Worm (Caenorhabditis elegans) whole organism, early embryonic: ENCODE measurements around the gene C05D12.5.
A peak's percentile ranks its signal among the peaks of the same experiment; 100 is the strongest.

Experiments
- B0310.2 ChIP-seq: sonication (generic microtip); optimal IDR thresholded peaks from 2 replicates; lab custom pipeline; 2016; ENCODE audit warnings: mild to moderate bottlenecking, missing genetic modification characterization, missing compliant biosample characterization
- F13C5.2 ChIP-seq: sonication (generic microtip); optimal IDR thresholded peaks from 2 replicates; lab custom pipeline; 2017; ENCODE audit warnings: mild to moderate bottlenecking, missing genetic modification characterization, inconsistent platforms, missing compliant biosample characterization
- aly-1 ChIP-seq: sonication (generic microtip); optimal IDR thresholded peaks from 2 replicates; lab custom pipeline; 2016; ENCODE audit warnings: missing genetic modification characterization, missing compliant biosample characterization
- ama-1 ChIP-seq: fragments of 150-350 bp; optimal IDR thresholded peaks from 2 replicates; lab custom pipeline; 2014
- ceh-13 ChIP-seq: fragments of 200-800 bp; sonication (Bioruptor generic); optimal IDR thresholded peaks from 2 replicates; lab custom pipeline; 2018; ENCODE audit warnings: mild to moderate bottlenecking, missing genetic modification characterization, missing compliant biosample characterization
- ceh-36 ChIP-seq: sonication (generic microtip); optimal IDR thresholded peaks from 2 replicates; lab custom pipeline; 2016; ENCODE audit warnings: missing genetic modification characterization, inconsistent platforms, missing compliant biosample characterization
- ets-7 ChIP-seq: sonication (generic microtip); optimal IDR thresholded peaks from 2 replicates; lab custom pipeline; 2016; ENCODE audit warnings: missing genotype, missing genetic modification characterization, missing compliant biosample characterization
- flt-1 ChIP-seq: fragments of 200-800 bp; sonication (Bioruptor generic); IDR thresholded peaks from 2 replicates; pipeline ENCODE4 v1.3.6; 2022; ENCODE audit warnings: missing genetic modification characterization, missing compliant biosample characterization
- hmbx-1 ChIP-seq: sonication (generic microtip); optimal IDR thresholded peaks from 2 replicates; lab custom pipeline; 2016; ENCODE audit warnings: mild to moderate bottlenecking, missing genetic modification characterization, missing compliant biosample characterization
- hmg-4 ChIP-seq: fragments of 200-800 bp; sonication (Bioruptor generic); optimal IDR thresholded peaks from 2 replicates; lab custom pipeline; 2018; ENCODE audit warnings: mild to moderate bottlenecking, missing genetic modification characterization, missing compliant biosample characterization
- hnd-1 ChIP-seq: sonication (generic microtip); optimal IDR thresholded peaks from 2 replicates; lab custom pipeline; 2016; ENCODE audit warnings: missing genetic modification characterization, missing compliant biosample characterization
- pes-1 ChIP-seq: fragments of 200-800 bp; sonication (Bioruptor generic); IDR thresholded peaks from 2 replicates; pipeline ENCODE4 v1.3.6; 2022; ENCODE audit warnings: missing genetic modification reagents, missing genetic modification characterization, missing compliant biosample characterization
- scrt-1 ChIP-seq: fragments of 200-800 bp; sonication (Bioruptor generic); IDR thresholded peaks from 2 replicates; pipeline ENCODE4 v1.3.6; 2022; ENCODE audit warnings: missing genetic modification characterization, missing compliant biosample characterization
- sea-1 ChIP-seq: fragments of 200-800 bp; sonication (Bioruptor generic); conservative IDR thresholded peaks from 2 replicates; pipeline ENCODE4 v1.3.6; 2022; ENCODE audit warnings: missing genetic modification characterization, missing compliant biosample characterization
- tbx-11 ChIP-seq: fragments of 200-800 bp; sonication (Bioruptor generic); IDR thresholded peaks from 2 replicates; pipeline ENCODE4 v1.3.6; 2022; ENCODE audit warnings: missing genetic modification characterization, missing compliant biosample characterization
- tbx-37 ChIP-seq: fragments of 200-800 bp; sonication (Bioruptor generic); conservative IDR thresholded peaks from 2 replicates; pipeline ENCODE4 v1.3.6; 2022; ENCODE audit warnings: missing genetic modification reagents, missing genetic modification characterization, missing compliant biosample characterization
- tra-4 ChIP-seq: sonication (generic microtip); optimal IDR thresholded peaks from 2 replicates; lab custom pipeline; 2017; ENCODE audit warnings: missing genetic modification characterization, missing compliant biosample characterization

Gene C05D12.5

DNA sequence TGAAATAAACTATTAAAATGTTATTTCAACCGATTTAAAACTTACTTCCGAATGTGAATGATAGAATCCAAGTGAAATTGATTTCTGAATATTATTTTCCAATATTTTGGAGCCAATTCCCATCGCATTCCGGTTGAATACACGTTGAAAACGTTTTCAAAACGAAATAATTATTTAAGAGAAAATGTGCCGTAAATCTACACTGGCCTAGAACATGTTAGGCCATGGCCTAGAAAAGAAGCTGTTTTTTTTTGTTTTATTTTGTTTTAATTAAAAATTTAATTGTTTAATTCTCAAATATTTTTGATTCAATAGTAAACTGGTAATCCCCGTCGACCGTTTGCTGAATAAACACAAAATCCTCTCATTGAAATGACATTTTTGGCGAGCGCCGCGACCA is 29.9 kb downstream of the C05D12.5 start:
- TF ChIP-seq scrt-1 (GFP tag; lab: Robert Waterston, UW): no peak
- no peak for TF ChIP-seq hmbx-1 (tag; lab: Kevin White, UChicago)
- no peak for TF ChIP-seq tra-4 (tag; lab: Kevin White, UChicago)

DNA sequence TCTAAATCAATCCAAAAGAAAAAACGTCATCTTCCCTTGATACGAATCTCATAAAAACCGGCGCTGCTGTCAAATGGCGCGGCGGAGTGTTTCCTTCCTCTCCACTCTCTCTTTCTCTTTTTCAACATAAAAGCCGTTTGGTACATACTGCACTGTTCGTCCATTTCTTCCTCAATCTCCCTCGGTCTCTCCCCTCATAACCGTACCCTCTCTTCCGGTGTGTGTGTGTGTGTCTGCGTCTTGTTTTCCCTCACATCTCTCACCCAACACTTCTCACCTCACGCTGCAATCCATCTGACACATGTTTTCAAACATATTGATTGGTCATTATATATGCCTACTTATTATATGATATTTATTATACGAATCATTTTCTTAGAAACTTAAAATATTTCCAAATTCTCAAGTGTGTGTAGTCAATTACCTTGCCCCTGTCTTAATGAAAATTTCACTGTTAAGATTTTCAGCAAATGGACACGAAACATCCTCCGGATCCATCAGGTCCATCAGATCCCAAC is 30.4 kb downstream of the C05D12.5 start, which contains the start of the genes aars-1 and rga-1:
Gene aars-1, minus strand, starts transcription at position 71 of the 518 bp plus-strand sequence.
Gene rga-1, plus strand, starts transcription at position 468 of the 518 bp plus-strand sequence.
- TF ChIP-seq hmbx-1 (tag; lab: Kevin White, UChicago): no peak
- TF ChIP-seq tbx-11 (GFP tag; lab: Robert Waterston, UW): no peak
- TF ChIP-seq ceh-13 (GFP tag; lab: Kevin White, UChicago): no peak
- TF ChIP-seq aly-1: no peak
- TF ChIP-seq sea-1 (GFP tag; lab: Robert Waterston, UW): no peak
- TF ChIP-seq pes-1 (GFP tag; lab: Robert Waterston, UW): no peak
- no peak for TF ChIP-seq ceh-36 (tag; lab: Kevin White, UChicago)
- TF ChIP-seq F13C5.2 (tag; lab: Kevin White, UChicago): peak; percentile 27
- no peak for TF ChIP-seq hnd-1
- no peak; the same call in 1 of the 2 replicates for TF ChIP-seq tbx-37 (GFP tag; lab: Robert Waterston, UW)
- TF ChIP-seq B0310.2: no peak
- TF ChIP-seq hmg-4 (GFP tag; lab: Kevin White, UChicago): no peak
- TF ChIP-seq scrt-1 (GFP tag; lab: Robert Waterston, UW): no peak
- TF ChIP-seq ets-7 (tag; lab: Kevin White, UChicago): peak; percentile 61
- no peak for TF ChIP-seq flt-1
- TF ChIP-seq ama-1 (lab: Kevin White, UChicago): no peak

DNA sequence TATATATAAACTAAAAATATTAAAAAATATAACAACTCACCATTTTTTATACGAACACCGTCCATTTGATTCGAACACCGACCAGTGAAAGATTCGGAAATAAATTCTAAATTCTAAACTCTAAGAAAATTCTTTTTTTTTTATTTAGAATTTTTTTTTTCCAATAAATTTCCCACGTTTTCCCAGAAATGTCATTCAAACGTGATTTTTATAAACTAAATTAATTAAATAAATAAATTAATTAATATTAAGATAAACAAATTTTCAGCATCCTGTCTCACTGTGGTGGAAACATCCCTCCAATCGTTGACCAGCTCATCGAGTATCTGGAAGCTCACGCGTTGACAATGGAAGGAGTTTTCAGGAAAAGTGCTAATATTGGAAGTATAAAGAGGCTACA is 33.5 kb downstream of the C05D12.5 start, which contains the start of gene klp-17:
Gene klp-17, minus strand, starts transcription at position 101 of the 400 bp plus-strand sequence.
- TF ChIP-seq pes-1 (GFP tag; lab: Robert Waterston, UW) (no peak), ama-1 (lab: Kevin White, UChicago) (no peak)

DNA sequence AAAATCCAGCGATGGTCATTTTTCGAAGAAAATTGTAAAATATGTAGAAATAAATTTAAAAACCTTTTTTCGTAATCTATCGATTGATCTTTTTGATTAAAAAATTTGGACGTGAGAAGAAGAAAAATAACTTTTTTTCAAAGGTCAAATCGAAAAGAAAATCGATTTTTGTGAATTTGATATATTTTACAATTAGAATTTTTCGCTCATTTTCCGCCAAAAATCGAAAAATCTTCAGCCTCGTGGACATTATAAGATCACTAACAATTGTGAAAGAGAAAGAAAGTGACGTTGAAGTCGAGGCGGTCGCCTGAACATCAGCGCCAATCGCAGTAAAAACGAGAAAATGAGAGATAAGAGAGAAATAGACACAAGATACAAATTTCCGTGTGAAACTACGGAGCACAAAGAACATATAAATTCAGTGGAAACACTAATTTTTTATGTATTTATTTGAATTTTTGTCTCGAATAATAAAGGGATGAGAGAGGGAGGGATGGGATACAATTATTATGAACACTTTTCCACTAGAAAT is 35.6 kb downstream of the C05D12.5 start, which contains the start of gene cisd-1:
Gene cisd-1, minus strand, starts transcription at position 51 of the 535 bp plus-strand sequence.
- TF ChIP-seq pes-1 (GFP tag; lab: Robert Waterston, UW) (no peak), B0310.2 (no peak), aly-1 (no peak), hmg-4 (GFP tag; lab: Kevin White, UChicago) (no peak), ets-7 (tag; lab: Kevin White, UChicago) (no peak), hmbx-1 (tag; lab: Kevin White, UChicago) (no peak), ceh-36 (tag; lab: Kevin White, UChicago) (no peak), tbx-11 (GFP tag; lab: Robert Waterston, UW) (no peak), flt-1 (no peak), ceh-13 (GFP tag; lab: Kevin White, UChicago) (no peak), tra-4 (tag; lab: Kevin White, UChicago) (no peak), scrt-1 (GFP tag; lab: Robert Waterston, UW) (no peak), tbx-37 (GFP tag; lab: Robert Waterston, UW) (no peak), ama-1 (lab: Kevin White, UChicago) (no peak), sea-1 (GFP tag; lab: Robert Waterston, UW) (no peak), hnd-1 (no peak), F13C5.2 (tag; lab: Kevin White, UChicago) (no peak)

DNA sequence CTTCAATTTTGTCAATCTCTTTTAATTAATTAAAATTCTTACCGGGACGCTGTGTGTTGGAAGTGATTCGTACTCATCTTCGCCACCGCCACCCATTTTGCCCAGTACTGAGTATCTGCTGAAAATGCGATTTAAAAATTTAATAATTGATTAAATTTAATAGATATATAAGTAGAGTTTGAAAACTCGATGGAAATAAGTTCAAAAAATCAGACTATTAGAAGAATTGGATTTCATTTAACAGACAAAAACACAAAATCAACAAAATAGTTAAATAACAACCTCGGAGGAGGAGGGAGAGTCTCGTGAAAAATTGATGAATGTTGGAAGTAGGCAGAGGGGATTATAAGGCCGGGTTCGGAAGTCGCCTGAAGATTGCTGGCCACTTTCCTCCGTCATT is 37.9 kb downstream of the C05D12.5 start, which contains the start of gene mfn-1:
Gene mfn-1, minus strand, starts transcription at position 101 of the 400 bp plus-strand sequence.
- no peak for TF ChIP-seq pes-1 (GFP tag; lab: Robert Waterston, UW)
- no peak for TF ChIP-seq hnd-1
- no peak for TF ChIP-seq tbx-11 (GFP tag; lab: Robert Waterston, UW)
- TF ChIP-seq flt-1: no peak
- TF ChIP-seq tbx-37 (GFP tag; lab: Robert Waterston, UW): no peak
- no peak for TF ChIP-seq hmg-4 (GFP tag; lab: Kevin White, UChicago)
- TF ChIP-seq hmbx-1 (tag; lab: Kevin White, UChicago): no peak
- no peak for TF ChIP-seq ets-7 (tag; lab: Kevin White, UChicago)
- no peak for TF ChIP-seq sea-1 (GFP tag; lab: Robert Waterston, UW)
- no peak for TF ChIP-seq tra-4 (tag; lab: Kevin White, UChicago)
- no peak for TF ChIP-seq aly-1
- no peak for TF ChIP-seq ama-1 (lab: Kevin White, UChicago)
- TF ChIP-seq B0310.2: no peak
- no peak for TF ChIP-seq F13C5.2 (tag; lab: Kevin White, UChicago)

DNA sequence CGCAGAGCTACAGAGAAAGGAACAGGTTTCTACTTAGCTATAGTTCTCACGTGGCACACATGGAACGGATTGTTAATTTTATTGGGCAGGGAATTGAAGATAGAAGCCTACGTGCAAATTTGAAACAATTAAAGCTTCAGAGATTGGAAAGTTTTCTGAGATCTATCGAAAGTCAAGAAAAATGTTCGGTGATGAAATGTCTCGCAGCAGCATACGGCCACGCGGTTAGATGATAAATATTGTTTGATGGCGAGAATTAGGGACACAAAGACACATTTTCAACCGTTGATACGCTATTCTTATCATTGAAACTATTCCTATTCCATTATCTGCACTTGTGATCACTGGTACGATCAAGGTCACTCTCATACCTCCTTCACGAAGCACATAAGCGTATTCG is 38.5 kb downstream of the C05D12.5 start:
- no peak for TF ChIP-seq ets-7 (tag; lab: Kevin White, UChicago)
- TF ChIP-seq tbx-11 (GFP tag; lab: Robert Waterston, UW): no peak

DNA sequence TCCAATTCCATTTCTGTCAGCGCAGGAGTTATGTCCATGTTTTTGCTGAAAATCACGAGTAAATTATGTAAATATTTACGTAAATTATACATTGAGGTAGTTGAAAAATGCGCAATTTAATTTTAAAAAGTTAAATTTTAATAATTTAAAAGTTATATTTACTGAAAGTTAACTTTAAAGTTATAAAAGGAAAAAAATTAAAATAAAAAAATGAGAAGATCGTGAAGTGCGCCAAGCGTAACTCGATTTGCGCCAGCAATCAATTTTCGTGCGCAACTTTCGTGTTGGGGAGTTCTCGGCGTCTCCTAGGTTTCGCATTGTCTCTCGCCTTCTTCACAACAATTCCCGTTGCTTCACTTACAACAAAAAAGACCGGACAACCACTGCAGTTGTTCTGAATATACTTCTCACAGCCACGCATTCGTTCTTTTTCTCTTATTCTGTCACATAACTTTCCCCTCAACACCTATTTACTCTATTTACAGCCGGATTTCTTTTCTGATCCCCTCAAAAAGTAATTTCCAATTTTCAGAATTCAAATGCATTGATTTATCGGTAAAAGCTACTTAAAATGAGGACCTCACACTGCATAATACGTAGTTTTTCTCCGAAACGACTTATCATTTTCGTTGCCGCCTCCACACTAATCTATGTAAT is 39.6 kb downstream of the C05D12.5 start, which contains the start of the genes metl-1 and W02B12.11:
Gene metl-1, minus strand, starts transcription at position 51 of the 657 bp plus-strand sequence.
Gene W02B12.11, plus strand, starts transcription at position 337 of the 657 bp plus-strand sequence.
- no peak for TF ChIP-seq ceh-13 (GFP tag; lab: Kevin White, UChicago)
- peak; percentile 44 for TF ChIP-seq F13C5.2 (tag; lab: Kevin White, UChicago)
- TF ChIP-seq hmg-4 (GFP tag; lab: Kevin White, UChicago): peak; percentile 22
- no peak for TF ChIP-seq hmbx-1 (tag; lab: Kevin White, UChicago)
- TF ChIP-seq tbx-11 (GFP tag; lab: Robert Waterston, UW): no peak
- peak; percentile 62; the same call in 1 of the 2 replicates for TF ChIP-seq tbx-37 (GFP tag; lab: Robert Waterston, UW)
- TF ChIP-seq sea-1 (GFP tag; lab: Robert Waterston, UW): no peak
- no peak for TF ChIP-seq ama-1 (lab: Kevin White, UChicago)
- no peak for TF ChIP-seq ceh-36 (tag; lab: Kevin White, UChicago)
- TF ChIP-seq pes-1 (GFP tag; lab: Robert Waterston, UW): no peak
- no peak for TF ChIP-seq hnd-1
- peak; percentile 72 for TF ChIP-seq flt-1
- TF ChIP-seq scrt-1 (GFP tag; lab: Robert Waterston, UW): no peak
- TF ChIP-seq B0310.2: no peak
- TF ChIP-seq aly-1: no peak
- TF ChIP-seq tra-4 (tag; lab: Kevin White, UChicago): no peak
- TF ChIP-seq ets-7 (tag; lab: Kevin White, UChicago): no peak
